Worm (Caenorhabditis elegans) whole organism, young adult: ENCODE data around the gene ZK686.2.

Experiments used
- B0035.1 ChIP-seq: sonication (generic microtip); optimal IDR thresholded peaks from 2 replicates; lab custom pipeline; 2016; ENCODE audit warnings: missing genetic modification characterization, mild to moderate bottlenecking, missing compliant biosample characterization, missing genotype, missing genetic modification reagents
- B0261.1 ChIP-seq: sonication (generic microtip); optimal IDR thresholded peaks from 2 replicates; lab custom pipeline; 2016; ENCODE audit warnings: mild to moderate bottlenecking, missing genetic modification characterization, moderate library complexity, missing compliant biosample characterization
- C06A6.2 ChIP-seq: fragments of 200-800 bp; sonication (Bioruptor generic); conservative IDR thresholded peaks from 2 replicates; pipeline ENCODE4 v1.3.6; 2022; ENCODE audit warnings: missing genetic modification characterization, missing compliant biosample characterization
- F10E7.11 ChIP-seq: sonication (generic microtip); optimal IDR thresholded peaks from 2 replicates; lab custom pipeline; 2017; ENCODE audit warnings: mild to moderate bottlenecking, missing genetic modification characterization, moderate library complexity, missing compliant biosample characterization
- F22D6.2 ChIP-seq: sonication (generic microtip); optimal IDR thresholded peaks from 2 replicates; lab custom pipeline; 2016; ENCODE audit warnings: mild to moderate bottlenecking, missing genetic modification characterization, missing compliant biosample characterization
- F33H1.4 ChIP-seq: fragments of 200-800 bp; sonication (Bioruptor generic); IDR thresholded peaks from 2 replicates; pipeline ENCODE4 v1.3.6; 2022; ENCODE audit warnings: missing genetic modification reagents, missing genetic modification characterization, missing compliant biosample characterization
- F37B4.10 ChIP-seq: fragments of 200-800 bp; sonication (Bioruptor generic); IDR thresholded peaks from 2 replicates; pipeline ENCODE4 v1.3.6; 2022; ENCODE audit warnings: missing genetic modification characterization, missing compliant biosample characterization
- F55B11.4 ChIP-seq: sonication (generic microtip); optimal IDR thresholded peaks from 2 replicates; lab custom pipeline; 2016; ENCODE audit warnings: missing compliant biosample characterization, missing genetic modification characterization, borderline replicate concordance; ENCODE audit not compliant: insufficient read depth
- F57A8.1 ChIP-seq: fragments of 200-800 bp; sonication (Bioruptor generic); optimal IDR thresholded peaks from 2 replicates; lab custom pipeline; 2018; ENCODE audit warnings: mild to moderate bottlenecking, missing genetic modification characterization, moderate library complexity, missing compliant biosample characterization
- K12H6.12 ChIP-seq: fragments of 200-800 bp; sonication (Bioruptor generic); optimal IDR thresholded peaks from 2 replicates; lab custom pipeline; 2018; ENCODE audit warnings: mild to moderate bottlenecking, missing genetic modification characterization, missing compliant biosample characterization
- T07F8.4 ChIP-seq: sonication (generic microtip); optimal IDR thresholded peaks from 2 replicates; lab custom pipeline; 2016; ENCODE audit warnings: mild to moderate bottlenecking, missing genetic modification characterization, moderate library complexity, missing compliant biosample characterization
- T26A5.8 ChIP-seq: sonication (generic microtip); optimal IDR thresholded peaks from 2 replicates; lab custom pipeline; 2016; ENCODE audit warnings: missing genetic modification characterization, missing compliant biosample characterization
- Y53F4B.3 ChIP-seq: fragments of 200-800 bp; sonication (Bioruptor generic); IDR thresholded peaks from 2 replicates; pipeline ENCODE4 v1.3.6; 2022; ENCODE audit warnings: missing genetic modification reagents, missing genetic modification characterization, missing compliant biosample characterization
- ZK185.1 ChIP-seq: sonication (generic microtip); optimal IDR thresholded peaks from 2 replicates; lab custom pipeline; 2016; ENCODE audit warnings: mild to moderate bottlenecking, missing genetic modification characterization, missing compliant biosample characterization; ENCODE audit not compliant: poor library complexity, severe bottlenecking
- aptf-2 ChIP-seq: fragments of 200-800 bp; sonication (Bioruptor generic); conservative IDR thresholded peaks from 2 replicates; pipeline ENCODE4 v1.3.6; 2022; ENCODE audit warnings: missing genetic modification reagents, missing genetic modification characterization, missing compliant biosample characterization
- atf-7 ChIP-seq: sonication (generic microtip); optimal IDR thresholded peaks from 2 replicates; lab custom pipeline; 2017; ENCODE audit warnings: mild to moderate bottlenecking, missing genetic modification characterization, missing compliant biosample characterization
- attf-5 ChIP-seq: fragments of 200-800 bp; sonication (Bioruptor generic); optimal IDR thresholded peaks from 2 replicates; lab custom pipeline; 2018; ENCODE audit warnings: mild to moderate bottlenecking, missing genetic modification characterization, missing compliant biosample characterization
- attf-6 ChIP-seq: fragments of 200-800 bp; sonication (Bioruptor generic); IDR thresholded peaks from 2 replicates; pipeline ENCODE4 v1.3.6; 2022; ENCODE audit warnings: missing genetic modification reagents, missing genetic modification characterization, missing compliant biosample characterization
- bed-2 ChIP-seq: fragments of 200-800 bp; sonication (Bioruptor generic); IDR thresholded peaks from 2 replicates; pipeline ENCODE4 v1.3.6; 2022; ENCODE audit warnings: missing genetic modification reagents, missing genetic modification characterization, missing compliant biosample characterization
- ccch-3 ChIP-seq: fragments of 200-800 bp; sonication (Bioruptor generic); optimal IDR thresholded peaks from 2 replicates; lab custom pipeline; 2018; ENCODE audit warnings: mild to moderate bottlenecking, missing genetic modification characterization, missing compliant biosample characterization
- cebp-1 ChIP-seq, 2 experiments: fragments of 200-800 bp in 1 of 2; sonication (Bioruptor generic) in 1 of 2; sonication (generic microtip) in 1 of 2; IDR thresholded peaks in 1 of 2; optimal IDR thresholded peaks in 1 of 2; 2 replicates each; pipeline versions ENCODE4 v1.3.6 to Lab custom; 2017 to 2022; ENCODE audit warnings: missing compliant biosample characterization in 2 of 2, missing genetic modification characterization in 2 of 2, mild to moderate bottlenecking in 1 of 2, missing genetic modification reagents in 1 of 2, moderate library complexity in 1 of 2
- cebp-2 ChIP-seq: fragments of 200-800 bp; sonication (Bioruptor generic); IDR thresholded peaks from 2 replicates; pipeline ENCODE4 v1.3.6; 2022; ENCODE audit warnings: missing genetic modification characterization, missing compliant biosample characterization
- ceh-27 ChIP-seq: fragments of 200-800 bp; sonication (Bioruptor generic); optimal IDR thresholded peaks from 2 replicates; lab custom pipeline; 2018; ENCODE audit warnings: mild to moderate bottlenecking, missing genetic modification characterization, moderate library complexity, missing compliant biosample characterization
- ceh-40 ChIP-seq: fragments of 200-800 bp; sonication (Bioruptor generic); IDR thresholded peaks from 2 replicates; pipeline ENCODE4 v1.3.6; 2022; ENCODE audit warnings: missing genetic modification characterization, missing compliant biosample characterization
- chd-7 ChIP-seq: sonication (generic microtip); optimal IDR thresholded peaks from 2 replicates; lab custom pipeline; 2016; ENCODE audit warnings: mild to moderate bottlenecking, missing genetic modification characterization, moderate library complexity, missing compliant biosample characterization
- dpff-1 ChIP-seq: sonication (generic microtip); optimal IDR thresholded peaks from 2 replicates; lab custom pipeline; 2017; ENCODE audit warnings: mild to moderate bottlenecking, missing genetic modification characterization, missing compliant biosample characterization
- dpl-1 ChIP-seq: fragments of 150-350 bp; optimal IDR thresholded peaks from 2 replicates; lab custom pipeline; 2014; ENCODE audit warnings: missing biosample characterization, missing genetic modification reagents, missing genetic modification characterization
- egrh-3 ChIP-seq: fragments of 200-800 bp; sonication (Bioruptor generic); IDR thresholded peaks from 2 replicates; pipeline ENCODE4 v1.3.6; 2022; ENCODE audit warnings: missing genetic modification reagents, missing genetic modification characterization, missing compliant biosample characterization
- ekl-4 ChIP-seq: fragments of 200-800 bp; sonication (Bioruptor generic); IDR thresholded peaks from 2 replicates; pipeline ENCODE4 v1.3.6; 2022; ENCODE audit warnings: missing genetic modification reagents, missing genetic modification characterization, missing compliant biosample characterization
- him-1 ChIP-seq: sonication (generic microtip); optimal IDR thresholded peaks from 2 replicates; lab custom pipeline; 2016; ENCODE audit warnings: missing genotype, missing genetic modification reagents, missing genetic modification characterization, missing compliant biosample characterization
- hmg-20 ChIP-seq: fragments of 200-800 bp; sonication (Bioruptor generic); IDR thresholded peaks from 2 replicates; pipeline ENCODE4 v1.3.6; 2022; ENCODE audit warnings: missing genetic modification reagents, missing genetic modification characterization, missing compliant biosample characterization
- hsf-1 ChIP-seq: fragments of 200-800 bp; sonication (Bioruptor generic); IDR thresholded peaks from 2 replicates; pipeline ENCODE4 v1.3.6; 2022; ENCODE audit warnings: missing genetic modification reagents, missing genetic modification characterization, missing compliant biosample characterization
- let-607 ChIP-seq, 2 experiments: fragments of 200-800 bp in 1 of 2; sonication (Bioruptor generic) in 1 of 2; sonication (generic microtip) in 1 of 2; optimal IDR thresholded peaks; 2 replicates each; lab custom pipeline; 2016 to 2018; ENCODE audit warnings: mild to moderate bottlenecking in 2 of 2, missing compliant biosample characterization in 2 of 2, missing genetic modification characterization in 2 of 2, moderate library complexity in 2 of 2, missing genotype in 1 of 2
- lin-26 ChIP-seq: fragments of 200-800 bp; sonication (Bioruptor generic); IDR thresholded peaks from 2 replicates; pipeline ENCODE4 v1.3.6; 2022; ENCODE audit warnings: missing genetic modification reagents, missing genetic modification characterization, missing compliant biosample characterization
- lin-35 ChIP-seq, 3 experiments: fragments of 150-350 bp in 2 of 3; sonication (generic microtip) in 1 of 3; optimal IDR thresholded peaks; 2 replicates each; lab custom pipeline; 2014 to 2018; ENCODE audit warnings: missing biosample characterization in 3 of 3, missing genetic modification characterization in 3 of 3, missing genetic modification reagents in 3 of 3
- lin-54 ChIP-seq: fragments of 200-800 bp; sonication (Bioruptor generic); optimal IDR thresholded peaks from 2 replicates; lab custom pipeline; 2018; ENCODE audit warnings: mild to moderate bottlenecking, missing genetic modification characterization, missing compliant biosample characterization
- lsy-27 ChIP-seq: sonication (generic microtip); optimal IDR thresholded peaks from 2 replicates; lab custom pipeline; 2017; ENCODE audit warnings: missing genetic modification characterization, mild to moderate bottlenecking, missing compliant biosample characterization, antibody characterized with exemption, missing genotype, borderline replicate concordance; ENCODE audit not compliant: insufficient read depth
- nfya-2 ChIP-seq: fragments of 200-800 bp; sonication (Bioruptor generic); IDR thresholded peaks from 2 replicates; pipeline ENCODE4 v1.3.6; 2022; ENCODE audit warnings: missing genetic modification reagents, missing genetic modification characterization, missing compliant biosample characterization
- nhr-120 ChIP-seq: fragments of 200-800 bp; sonication (Bioruptor generic); IDR thresholded peaks from 2 replicates; pipeline ENCODE4 v1.3.6; 2022; ENCODE audit warnings: missing genetic modification characterization, missing compliant biosample characterization
- nhr-27 ChIP-seq: fragments of 200-800 bp; sonication (Bioruptor generic); optimal IDR thresholded peaks from 2 replicates; lab custom pipeline; 2018; ENCODE audit warnings: mild to moderate bottlenecking, missing genetic modification characterization, moderate library complexity, missing compliant biosample characterization
- rec-8 ChIP-seq, 2 experiments: sonication (generic microtip); optimal IDR thresholded peaks; 2 replicates each; lab custom pipeline; 2016; ENCODE audit warnings: mild to moderate bottlenecking in 2 of 2, missing genetic modification characterization in 2 of 2, missing genetic modification reagents in 2 of 2, missing genotype in 2 of 2, missing biosample characterization in 1 of 2, missing compliant biosample characterization in 1 of 2, moderate library complexity in 1 of 2
- repo-1 ChIP-seq: sonication (generic microtip); optimal IDR thresholded peaks from 2 replicates; lab custom pipeline; 2017; ENCODE audit warnings: mild to moderate bottlenecking, missing genetic modification characterization, missing compliant biosample characterization
- snpc-1.1 ChIP-seq: sonication (generic microtip); optimal IDR thresholded peaks from 2 replicates; lab custom pipeline; 2017; ENCODE audit warnings: missing genetic modification characterization, mild to moderate bottlenecking, missing compliant biosample characterization, antibody characterized with exemption, moderate library complexity, missing genotype, missing genetic modification reagents; ENCODE audit not compliant: insufficient read depth
- zim-3 ChIP-seq: sonication (generic microtip); optimal IDR thresholded peaks from 2 replicates; lab custom pipeline; 2017; ENCODE audit warnings: mild to moderate bottlenecking, missing genetic modification characterization, moderate library complexity, missing compliant biosample characterization
- ztf-25 ChIP-seq: fragments of 200-800 bp; sonication (Bioruptor generic); IDR thresholded peaks from 2 replicates; pipeline ENCODE4 v1.3.6; 2022; ENCODE audit warnings: missing genetic modification reagents, missing genetic modification characterization, missing compliant biosample characterization
- ztf-26 ChIP-seq: sonication (generic microtip); optimal IDR thresholded peaks from 2 replicates; lab custom pipeline; 2017; ENCODE audit warnings: missing genetic modification characterization, missing compliant biosample characterization
- ztf-28 ChIP-seq: fragments of 200-800 bp; sonication (Bioruptor generic); IDR thresholded peaks from 2 replicates; pipeline ENCODE4 v1.3.6; 2022; ENCODE audit warnings: missing genetic modification reagents, missing genetic modification characterization, missing compliant biosample characterization

The ZK686.2 gene

DNA sequence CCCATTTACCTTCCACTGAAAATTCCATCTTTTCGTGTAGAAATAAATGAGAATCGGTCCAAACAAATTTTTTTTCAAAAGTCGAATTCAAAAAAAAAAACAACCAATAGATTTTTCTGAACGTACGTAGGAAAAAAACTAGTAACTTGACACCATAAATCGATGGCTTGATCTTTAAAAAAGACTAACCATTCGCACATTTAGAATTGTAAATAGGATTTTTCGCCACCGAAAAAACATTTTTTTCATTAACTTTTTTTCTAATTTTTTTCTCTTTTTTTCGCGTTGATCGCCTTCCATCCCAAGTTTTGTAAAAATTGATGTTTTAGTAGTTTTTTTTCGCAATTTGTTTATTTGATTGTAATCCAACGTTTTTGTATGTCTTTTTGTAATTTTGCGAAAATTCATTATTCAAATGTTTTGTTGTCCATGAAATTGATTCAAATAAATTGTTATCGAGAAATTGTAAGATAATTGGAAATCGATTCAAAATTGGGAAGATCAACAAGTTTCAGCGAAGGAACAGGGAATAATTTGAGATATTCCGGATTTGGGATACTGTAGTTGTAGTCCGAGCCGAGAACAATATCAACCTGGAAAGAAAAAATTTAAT, 28.1 kb downstream of the ZK686.2 start:
- TF ChIP-seq F10E7.11 (tag; lab: Kevin White, UChicago) (peak; percentile 52), nhr-120 (GFP tag; lab: Robert Waterston, UW) (no peak), T07F8.4 (tag; lab: Kevin White, UChicago) (no peak), repo-1 (tag; lab: Kevin White, UChicago) (peak; percentile 11), Y53F4B.3 (GFP tag; lab: Robert Waterston, UW) (no peak), attf-5 (GFP tag; lab: Kevin White, UChicago) (no peak), ztf-26 (peak; percentile 8), ZK185.1 (tag; lab: Kevin White, UChicago) (peak; percentile 51), lin-35 (GFP tag; optimal IDR thresholded peaks at IDR 0.05; lab: Kevin White, UChicago) (peak in 1 of 3 experiments; percentile 40), him-1 (tag; lab: Kevin White, UChicago) (no peak), egrh-3 (GFP tag; lab: Robert Waterston, UW) (no peak), ceh-27 (GFP tag; lab: Kevin White, UChicago) (no peak), ztf-28 (GFP tag; lab: Robert Waterston, UW) (no peak), F22D6.2 (tag; lab: Kevin White, UChicago) (no peak), cebp-2 (GFP tag; lab: Robert Waterston, UW) (no peak), cebp-1 (GFP tag; IDR thresholded peaks at IDR 0.05; lab: Robert Waterston, UW) (no peak), cebp-1 (tag; optimal IDR thresholded peaks at IDR 0.05; lab: Kevin White, UChicago) (peak; percentile 14), F57A8.1 (GFP tag; lab: Kevin White, UChicago) (no peak), chd-7 (tag; lab: Kevin White, UChicago) (peak; percentile 52), dpff-1 (tag; lab: Kevin White, UChicago) (peak; percentile 74), snpc-1.1 (tag; lab: Kevin White, UChicago) (no peak), zim-3 (tag; lab: Kevin White, UChicago) (peak; percentile 59), K12H6.12 (tag; lab: Kevin White, UChicago) (no peak), nfya-2 (GFP tag; lab: Robert Waterston, UW) (no peak), hmg-20 (GFP tag; lab: Robert Waterston, UW) (no peak), F37B4.10 (no peak), C06A6.2 (GFP tag; lab: Robert Waterston, UW) (0 out of 2 replicates have a peak, but pooled peaks have one; percentile 49), ccch-3 (GFP tag; lab: Kevin White, UChicago) (no peak), lin-26 (GFP tag; lab: Robert Waterston, UW) (no peak), aptf-2 (0 out of 2 replicates have a peak, but pooled peaks have one; percentile 11), bed-2 (GFP tag; lab: Robert Waterston, UW) (no peak), ceh-40 (GFP tag; lab: Robert Waterston, UW) (no peak), let-607 (tag; optimal IDR thresholded peaks at IDR 0.05; lab: Kevin White, UChicago) (peak in 1 of 2 experiments; percentile 26), F33H1.4 (GFP tag; lab: Robert Waterston, UW) (no peak), B0261.1 (tag; lab: Kevin White, UChicago) (no peak), ekl-4 (GFP tag; lab: Robert Waterston, UW) (no peak), attf-6 (GFP tag; lab: Robert Waterston, UW) (no peak), nhr-27 (tag; lab: Kevin White, UChicago) (no peak), hsf-1 (no peak), rec-8 (tag; optimal IDR thresholded peaks at IDR 0.05; lab: Kevin White, UChicago) (no peak), atf-7 (tag; lab: Kevin White, UChicago) (no peak), dpl-1 (GFP tag; lab: Kevin White, UChicago) (no peak), ztf-25 (GFP tag; lab: Robert Waterston, UW) (no peak), T26A5.8 (no peak), B0035.1 (tag; lab: Kevin White, UChicago) (no peak), lsy-27 (no peak), lin-54 (GFP tag; lab: Kevin White, UChicago) (no peak), F55B11.4 (tag; lab: Kevin White, UChicago) (no peak)
